Worm (Caenorhabditis elegans): ENCODE results near the gene mrps-22.

The mrps-22 gene

ce11 chrII:10621965-10622364 lies 39.5 kb downstream of the mrps-22 start, which contains the start of gene cutl-9:
Gene cutl-9, plus strand, starts transcription at chrII:10622265.
- TF ChIP-seq sptf-1 (tag; optimal IDR thresholded peaks at IDR 0.05) (no peak), tlp-1 (tag; optimal IDR thresholded peaks at IDR 0.05) (no peak), zag-1 (tag; optimal IDR thresholded peaks at IDR 0.05) (no peak), grh-1 (GFP tag; IDR thresholded peaks at IDR 0.05) (no peak), ceh-8 (GFP tag; optimal IDR thresholded peaks at IDR 0.05) (no peak), C04F5.9 (tag; optimal IDR thresholded peaks at IDR 0.05) (no peak), dpl-1 (GFP tag; optimal IDR thresholded peaks at IDR 0.05) (no peak), jun-1 (tag; optimal IDR thresholded peaks at IDR 0.05) (no peak), pax-3 (tag; optimal IDR thresholded peaks at IDR 0.05) (no peak)

- TF ChIP-seq tlp-1 (tag; optimal IDR thresholded peaks at IDR 0.05) (no peak), elt-2 (tag; optimal IDR thresholded peaks at IDR 0.05) (peak; percentile 80), lin-14 (GFP tag; optimal IDR thresholded peaks at IDR 0.05) (peak; percentile 14), efl-1 (optimal IDR thresholded peaks at IDR 0.05) (no peak), efl-1 (GFP tag; optimal IDR thresholded peaks at IDR 0.05 in 1 of 2) (no peak), pqm-1 (tag; optimal IDR thresholded peaks at IDR 0.05) (peak; percentile 11), nhr-77 (tag; optimal IDR thresholded peaks at IDR 0.05) (no peak)
Measured at ce11 chrII:10627086-10627485, 44.7 kb downstream of the mrps-22 start.

- TF ChIP-seq C04F5.9 (tag; optimal IDR thresholded peaks at IDR 0.05): no peak
- TF ChIP-seq elt-3 (tag; optimal IDR thresholded peaks at IDR 0.05): no peak
- no peak for TF ChIP-seq sox-4 (tag; optimal IDR thresholded peaks at IDR 0.05)
- no peak for TF ChIP-seq ztf-11 (tag; optimal IDR thresholded peaks at IDR 0.05)
- no peak for TF ChIP-seq nhr-71 (tag; optimal IDR thresholded peaks at IDR 0.05)
- TF ChIP-seq ceh-88 (GFP tag; IDR thresholded peaks at IDR 0.05): no peak
- no peak for TF ChIP-seq fkh-10 (GFP tag; optimal IDR thresholded peaks at IDR 0.05)
Measured at ce11 chrII:10627963-10628362, 45.5 kb downstream of the mrps-22 start, which contains the start of gene M28.8. Gene M28.8, plus strand, starts transcription at chrII:10628263.

ce11 chrII:10630944-10631343 lies 48.5 kb downstream of the mrps-22 start:
- TF ChIP-seq skn-1 (tag; optimal IDR thresholded peaks at IDR 0.05) (no peak), hpl-2 (GFP tag; optimal IDR thresholded peaks at IDR 0.05) (no peak), jun-1 (tag; optimal IDR thresholded peaks at IDR 0.05) (no peak), unc-98 (GFP tag; IDR thresholded peaks at IDR 0.05) (no peak), ceh-63 (GFP tag; optimal IDR thresholded peaks at IDR 0.05) (no peak), pax-3 (tag; optimal IDR thresholded peaks at IDR 0.05) (no peak), nhr-71 (tag; optimal IDR thresholded peaks at IDR 0.05) (no peak), alr-1 (tag; optimal IDR thresholded peaks at IDR 0.05; ENCODE audit: borderline replicate concordance) (no peak), xbp-1 (tag; optimal IDR thresholded peaks at IDR 0.05) (no peak), nhr-90 (tag; optimal IDR thresholded peaks at IDR 0.05; ENCODE audit: poor library complexity) (no peak), sptf-1 (tag; optimal IDR thresholded peaks at IDR 0.05) (no peak), ztf-4 (tag; optimal IDR thresholded peaks at IDR 0.05) (no peak), ceh-82 (tag; optimal IDR thresholded peaks at IDR 0.05) (no peak), elt-3 (tag; optimal IDR thresholded peaks at IDR 0.05) (no peak), ceh-88 (GFP tag; IDR thresholded peaks at IDR 0.05) (no peak), mdl-1 (tag; optimal IDR thresholded peaks at IDR 0.05) (no peak)
